Worm (Caenorhabditis elegans): Measurements from ENCODE around the gene pcm-1.

pcm-1 gene

DNA sequence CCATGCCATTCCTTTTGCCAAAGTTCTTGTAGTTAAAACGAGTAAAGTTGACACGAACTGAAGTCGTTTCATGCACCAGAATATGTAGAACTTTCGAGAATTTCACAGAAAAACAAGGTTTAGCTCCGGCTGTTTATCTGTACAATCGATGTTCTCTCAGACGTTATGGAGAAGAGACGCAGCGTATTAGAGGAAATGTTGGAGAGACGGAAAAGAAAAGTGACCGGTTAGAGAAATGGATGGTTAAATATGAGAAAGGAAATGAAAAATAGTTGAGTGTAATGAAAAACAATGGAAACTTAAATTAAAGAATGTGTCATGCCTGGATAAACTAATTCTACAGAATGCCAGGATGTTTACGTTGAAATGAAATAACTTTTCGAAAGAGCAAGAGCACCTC lies at the start of gene pcm-1:
pcm-1 (minus strand) TSS at position 187 of the 400 bp plus-strand sequence.
- TF ChIP-seq W03F9.2 (tag; optimal IDR thresholded peaks at IDR 0.05) (no peak), dao-5 (tag; optimal IDR thresholded peaks at IDR 0.05) (no peak), him-1 (tag; optimal IDR thresholded peaks at IDR 0.05) (no peak)

DNA sequence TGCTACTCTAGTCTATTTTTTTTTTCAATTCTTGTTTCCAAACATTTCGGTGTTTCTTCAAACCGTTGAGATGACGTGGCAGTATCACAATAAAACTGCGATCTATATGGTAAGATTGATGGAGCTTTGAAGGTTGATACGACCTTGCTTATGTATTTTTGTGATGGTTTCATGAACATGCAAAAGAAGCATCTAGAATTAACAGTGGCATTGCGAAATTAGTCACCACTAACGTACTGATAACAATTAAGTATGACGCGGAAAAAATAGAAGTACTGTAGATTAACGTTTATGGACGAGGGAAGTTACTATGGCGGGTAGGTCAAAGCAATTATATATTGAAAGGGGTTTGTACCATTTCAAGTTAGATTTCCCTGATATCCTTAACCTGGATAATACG lies 48.7 kb upstream of the pcm-1 start:
- TF ChIP-seq dao-5 (tag; optimal IDR thresholded peaks at IDR 0.05): no peak
- no peak for TF ChIP-seq him-1 (tag; optimal IDR thresholded peaks at IDR 0.05)
- TF ChIP-seq W03F9.2 (tag; optimal IDR thresholded peaks at IDR 0.05): no peak

DNA sequence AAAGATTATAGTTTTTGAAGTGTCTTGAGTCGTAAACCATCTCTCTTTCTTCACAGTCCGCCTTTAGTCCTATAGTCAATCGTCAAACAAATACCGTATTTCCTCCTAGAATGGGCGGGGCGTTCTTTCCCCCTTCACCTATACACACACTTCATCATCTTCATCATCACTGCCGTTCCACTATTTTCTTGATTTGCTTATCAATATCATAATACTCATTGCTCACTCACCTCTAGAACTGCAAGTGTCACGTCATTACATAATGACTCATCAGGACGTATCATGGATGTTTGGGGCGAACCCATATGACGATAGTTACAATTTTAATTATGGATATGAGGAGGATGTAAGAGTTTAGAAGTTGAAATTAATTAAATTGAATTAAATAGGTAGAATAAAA lies 47.0 kb upstream of the pcm-1 start:
- TF ChIP-seq W03F9.2 (tag; optimal IDR thresholded peaks at IDR 0.05) (no peak), him-1 (tag; optimal IDR thresholded peaks at IDR 0.05) (no peak), dao-5 (tag; optimal IDR thresholded peaks at IDR 0.05) (no peak)

DNA sequence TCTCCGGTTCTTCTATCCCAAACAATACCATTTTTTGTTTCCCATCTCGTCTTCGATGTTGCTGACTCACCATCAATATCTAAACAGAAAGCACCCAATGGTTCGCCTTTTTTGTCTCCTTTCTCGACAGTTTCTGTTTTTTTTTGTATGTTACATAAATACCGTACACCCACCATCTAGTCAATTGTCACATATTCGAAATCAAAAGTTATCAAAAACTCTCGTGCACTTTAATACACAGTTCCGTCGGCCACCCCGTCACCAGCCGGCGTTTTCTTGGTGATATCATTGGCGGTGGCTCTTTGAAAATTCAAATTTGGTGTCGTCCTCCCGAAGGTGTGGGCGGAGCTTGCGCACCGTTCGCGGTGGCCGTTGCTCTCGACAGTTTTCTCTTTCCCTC lies 44.2 kb upstream of the pcm-1 start:
- TF ChIP-seq W03F9.2 (tag; optimal IDR thresholded peaks at IDR 0.05) (no peak), him-1 (tag; optimal IDR thresholded peaks at IDR 0.05) (no peak), dao-5 (tag; optimal IDR thresholded peaks at IDR 0.05) (no peak)

DNA sequence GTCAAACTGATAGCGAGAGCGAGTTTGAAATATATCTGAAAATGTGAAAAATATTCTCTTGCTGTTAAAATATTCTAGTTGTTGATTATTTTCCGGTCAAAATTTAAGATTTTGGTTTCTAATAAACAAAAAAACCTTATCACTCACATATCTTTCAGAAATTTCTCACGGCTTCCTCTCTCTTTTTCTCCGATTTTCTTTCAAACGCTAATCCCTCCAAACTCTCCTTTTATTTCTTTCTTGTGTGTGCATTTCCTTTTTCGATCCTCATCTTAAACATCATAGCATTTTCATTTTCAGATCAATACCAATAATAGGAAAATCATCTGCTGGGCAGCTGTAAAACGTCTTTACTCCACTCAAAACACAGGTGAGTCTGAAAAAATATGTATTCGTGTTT lies 39.6 kb upstream of the pcm-1 start, which contains the start of gene fos-1:
fos-1 (plus strand) TSS at position 301 of the 400 bp plus-strand sequence.
- TF ChIP-seq dao-5 (tag; optimal IDR thresholded peaks at IDR 0.05): no peak
- TF ChIP-seq W03F9.2 (tag; optimal IDR thresholded peaks at IDR 0.05): no peak
- TF ChIP-seq him-1 (tag; optimal IDR thresholded peaks at IDR 0.05): no peak

DNA sequence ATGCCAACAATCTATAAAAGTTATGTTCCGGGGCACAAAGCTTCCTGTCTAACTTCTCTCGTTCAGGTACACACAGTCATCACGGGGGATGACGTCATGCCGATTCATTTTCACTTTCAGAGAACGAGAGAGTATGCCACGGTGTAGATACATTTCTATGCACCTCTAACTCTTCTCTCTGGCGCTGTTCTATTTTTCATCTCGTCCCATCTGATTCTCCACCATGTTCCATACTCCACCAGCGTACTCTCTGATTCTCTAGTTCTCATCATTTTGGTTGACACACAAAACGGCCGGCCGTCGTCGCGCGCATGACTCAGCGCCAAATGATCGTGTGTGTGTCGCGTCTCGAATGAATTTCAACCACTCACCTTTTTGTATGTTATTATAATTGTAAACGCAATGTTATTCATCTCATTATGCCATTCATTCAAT lies 36.7 kb upstream of the pcm-1 start:
- TF ChIP-seq W03F9.2 (tag; optimal IDR thresholded peaks at IDR 0.05) (peak; percentile 72), him-1 (tag; optimal IDR thresholded peaks at IDR 0.05) (peak; percentile 51), dao-5 (tag; optimal IDR thresholded peaks at IDR 0.05) (no peak)

DNA sequence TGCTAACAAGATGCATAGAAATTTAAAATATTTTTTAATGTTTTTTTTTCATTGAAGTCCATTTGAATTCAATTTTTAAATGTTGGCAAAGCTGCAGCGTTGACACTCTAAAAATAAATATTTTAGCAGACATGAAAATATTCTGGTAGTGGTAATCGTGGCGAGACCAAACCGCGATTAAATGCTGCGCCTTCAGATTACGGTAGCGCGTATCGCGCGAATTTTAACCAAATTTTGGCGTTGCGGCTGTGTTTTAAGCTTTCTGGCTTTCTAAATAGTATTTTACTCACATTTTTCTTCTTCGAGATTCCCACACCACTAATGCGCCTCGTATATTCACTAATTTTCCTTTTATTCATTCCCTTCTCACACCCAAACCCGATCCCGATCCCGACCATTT lies 32.4 kb upstream of the pcm-1 start, which contains the start of gene cpg-4:
cpg-4 (plus strand) TSS at position 303 of the 400 bp plus-strand sequence.
- TF ChIP-seq dao-5 (tag; optimal IDR thresholded peaks at IDR 0.05) (no peak), W03F9.2 (tag; optimal IDR thresholded peaks at IDR 0.05) (no peak), him-1 (tag; optimal IDR thresholded peaks at IDR 0.05) (no peak)

DNA sequence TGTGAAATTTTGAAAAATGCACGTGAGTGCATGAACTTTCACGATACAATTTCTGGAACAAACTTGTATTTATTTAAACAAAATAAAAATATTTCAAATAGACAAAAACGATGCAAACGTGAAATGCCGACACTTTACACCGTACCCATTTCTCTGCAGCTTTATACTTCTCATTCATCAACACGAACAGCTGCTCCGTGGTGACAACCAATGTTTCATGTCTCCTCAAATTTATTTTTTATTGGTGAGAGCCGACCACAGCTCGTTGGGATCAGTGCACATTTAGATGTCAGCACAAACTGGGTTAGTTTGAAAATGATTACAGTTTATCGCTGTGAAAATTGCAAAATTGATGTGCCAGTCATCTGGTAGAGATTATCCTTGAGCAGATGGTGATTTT lies 31.9 kb upstream of the pcm-1 start:
- TF ChIP-seq dao-5 (tag; optimal IDR thresholded peaks at IDR 0.05): no peak
- TF ChIP-seq W03F9.2 (tag; optimal IDR thresholded peaks at IDR 0.05): no peak
- TF ChIP-seq him-1 (tag; optimal IDR thresholded peaks at IDR 0.05): no peak

DNA sequence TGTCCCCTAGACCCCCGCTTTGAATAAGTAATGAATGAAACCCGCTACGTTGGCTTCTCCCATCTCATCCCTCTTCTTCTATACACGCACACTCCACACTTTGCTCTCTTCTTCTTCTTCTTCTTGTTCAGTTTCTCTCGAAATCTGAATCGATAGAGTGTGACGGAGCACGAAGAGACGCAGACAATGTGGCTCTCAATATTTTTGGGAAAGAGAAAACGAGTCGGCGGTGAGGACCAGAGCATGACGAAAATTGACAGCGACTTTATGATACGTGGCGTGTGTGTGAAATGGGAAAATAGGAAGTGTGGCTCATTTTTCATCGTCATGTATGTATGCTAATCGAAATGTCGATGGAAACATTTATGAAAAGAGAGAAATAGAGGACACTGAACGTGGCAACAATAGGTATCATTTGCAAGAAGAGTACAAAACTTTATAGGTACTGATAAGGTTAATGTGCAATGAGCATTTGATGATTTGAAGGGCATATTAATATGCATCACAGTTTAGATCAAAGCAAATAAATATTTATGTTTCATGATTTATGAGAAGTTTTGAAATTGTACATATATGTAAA lies 27.9 kb upstream of the pcm-1 start:
- TF ChIP-seq dao-5 (tag; optimal IDR thresholded peaks at IDR 0.05) (no peak), him-1 (tag; optimal IDR thresholded peaks at IDR 0.05) (peak; percentile 48), W03F9.2 (tag; optimal IDR thresholded peaks at IDR 0.05) (no peak)

DNA sequence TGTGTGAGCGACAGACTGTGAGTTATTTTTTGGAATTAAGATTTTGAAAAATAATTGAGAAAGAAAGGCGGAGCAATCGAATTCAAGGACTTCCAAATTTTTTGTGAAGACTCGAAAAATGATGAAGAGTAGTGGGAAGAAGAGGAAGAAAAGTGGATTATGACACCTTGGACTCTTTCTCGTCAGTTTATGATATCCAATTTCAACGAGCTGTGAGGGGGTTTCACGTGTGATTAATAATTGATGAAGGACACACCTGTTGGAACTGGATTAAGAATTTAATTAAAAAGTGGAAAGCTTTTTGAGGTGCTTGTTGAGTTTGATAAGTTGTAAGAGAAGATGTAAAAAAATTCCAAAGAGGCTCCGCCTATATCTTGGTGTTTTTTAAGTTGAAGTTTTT lies 26.7 kb upstream of the pcm-1 start, which contains the start of gene fut-8:
fut-8 (minus strand) TSS at position 101 of the 400 bp plus-strand sequence.
- no peak for TF ChIP-seq dao-5 (tag; optimal IDR thresholded peaks at IDR 0.05)
- no peak for TF ChIP-seq him-1 (tag; optimal IDR thresholded peaks at IDR 0.05)
- TF ChIP-seq W03F9.2 (tag; optimal IDR thresholded peaks at IDR 0.05): no peak

DNA sequence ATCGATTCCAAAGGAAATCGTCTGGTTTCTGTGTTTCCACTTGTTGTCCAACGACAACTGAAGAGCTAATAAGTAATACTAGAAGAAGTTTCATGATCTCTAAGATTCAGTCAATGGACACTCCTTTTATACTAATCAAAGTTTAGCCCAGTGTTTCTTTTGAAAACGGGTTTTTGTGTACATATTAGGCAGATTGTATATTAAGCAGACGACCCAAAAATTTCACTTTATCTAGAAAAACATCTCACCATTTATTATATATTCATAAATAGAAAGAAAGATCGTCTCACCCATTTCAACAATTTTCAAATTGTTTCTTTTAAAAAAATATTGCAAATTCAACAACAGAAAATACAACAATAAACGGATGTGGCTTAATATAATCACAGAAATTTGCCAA lies 23.1 kb upstream of the pcm-1 start, which contains the start of gene C10F3.7:
C10F3.7 (minus strand) TSS at position 101 of the 400 bp plus-strand sequence.
- TF ChIP-seq him-1 (tag; optimal IDR thresholded peaks at IDR 0.05): no peak
- TF ChIP-seq W03F9.2 (tag; optimal IDR thresholded peaks at IDR 0.05): no peak
- TF ChIP-seq dao-5 (tag; optimal IDR thresholded peaks at IDR 0.05): no peak

DNA sequence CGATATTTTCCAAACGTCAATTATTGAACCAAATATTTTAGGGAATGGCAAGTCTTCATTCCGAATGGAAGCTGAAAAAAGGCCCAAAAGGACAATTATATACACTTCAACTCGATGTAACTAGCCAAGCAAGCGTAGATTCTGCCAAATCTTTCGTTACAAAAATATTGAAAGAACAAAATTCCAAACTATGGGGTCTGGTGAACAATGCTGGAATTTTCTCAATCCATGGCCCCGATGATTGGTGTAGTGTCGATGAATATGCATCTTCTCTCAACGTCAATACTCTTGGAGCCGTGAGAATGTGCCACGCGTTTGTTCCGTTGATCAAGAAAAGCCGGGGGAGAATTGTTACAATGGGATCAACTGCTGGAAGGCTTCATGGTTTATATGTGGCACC lies 20.6 kb upstream of the pcm-1 start:
- TF ChIP-seq W03F9.2 (tag; optimal IDR thresholded peaks at IDR 0.05): no peak
- TF ChIP-seq dao-5 (tag; optimal IDR thresholded peaks at IDR 0.05): no peak
- no peak for TF ChIP-seq him-1 (tag; optimal IDR thresholded peaks at IDR 0.05)

DNA sequence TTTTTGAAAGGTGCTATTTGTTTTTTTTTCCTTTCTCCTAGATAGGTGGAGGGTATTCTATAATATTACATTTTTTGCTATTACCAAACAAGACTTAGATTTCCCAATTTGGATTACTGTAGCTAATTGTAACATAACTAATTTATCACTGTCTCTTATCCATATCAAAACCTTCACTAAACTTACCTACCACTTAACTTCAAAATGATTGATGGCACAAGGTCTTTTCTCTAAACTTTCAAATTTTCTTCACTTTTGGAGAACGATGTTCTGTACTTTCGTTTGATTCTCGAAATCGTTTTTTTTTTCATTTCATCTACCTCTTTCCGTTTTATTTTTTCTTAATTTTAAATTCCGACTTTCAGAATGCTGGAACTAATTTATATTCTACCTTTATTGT lies 19.7 kb upstream of the pcm-1 start, which contains the start of gene dhs-16:
dhs-16 (plus strand) TSS at position 366 of the 400 bp plus-strand sequence.
- TF ChIP-seq W03F9.2 (tag; optimal IDR thresholded peaks at IDR 0.05) (no peak), dao-5 (tag; optimal IDR thresholded peaks at IDR 0.05) (no peak), him-1 (tag; optimal IDR thresholded peaks at IDR 0.05) (no peak)

DNA sequence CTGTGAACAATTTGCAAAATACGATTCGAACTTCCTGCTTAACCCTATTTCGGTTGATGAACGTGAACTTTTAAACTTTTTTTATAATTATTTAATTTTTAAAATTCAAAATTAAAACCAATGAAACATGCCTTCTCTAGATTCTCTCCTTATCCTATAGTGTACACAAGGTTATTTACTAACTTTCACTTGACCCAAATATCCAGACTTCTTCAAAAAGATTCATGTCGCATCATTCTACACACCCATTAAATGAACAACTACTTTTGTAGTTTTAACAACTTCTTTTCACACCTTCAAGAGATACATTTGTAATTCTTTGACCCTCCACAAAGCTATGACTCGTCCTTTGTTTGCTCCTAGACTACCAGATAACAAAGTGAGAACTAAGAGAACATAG lies 19.0 kb upstream of the pcm-1 start:
- no peak for TF ChIP-seq dao-5 (tag; optimal IDR thresholded peaks at IDR 0.05)
- TF ChIP-seq him-1 (tag; optimal IDR thresholded peaks at IDR 0.05): no peak

DNA sequence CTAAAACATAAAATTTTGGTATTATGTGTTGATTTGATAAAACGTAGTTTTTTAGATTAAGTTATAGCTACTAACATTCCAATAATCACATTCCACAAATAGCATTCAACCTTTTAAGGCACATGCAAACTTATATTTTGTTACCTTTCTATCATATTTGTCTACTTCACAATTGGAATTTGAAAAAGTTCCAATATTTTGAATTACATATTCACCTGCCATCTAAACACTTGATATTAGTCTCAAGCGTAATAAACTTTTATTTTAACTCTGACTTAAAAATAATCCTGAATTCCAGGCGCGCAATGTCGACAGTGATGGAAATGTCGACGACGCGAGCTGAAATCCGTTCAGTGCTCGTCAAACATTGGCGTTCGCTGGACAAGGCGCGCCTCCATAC lies 12.0 kb upstream of the pcm-1 start, which contains the start of gene acy-2:
acy-2 (plus strand) TSS at position 301 of the 400 bp plus-strand sequence.
- TF ChIP-seq him-1 (tag; optimal IDR thresholded peaks at IDR 0.05): no peak
- TF ChIP-seq dao-5 (tag; optimal IDR thresholded peaks at IDR 0.05): no peak
- TF ChIP-seq W03F9.2 (tag; optimal IDR thresholded peaks at IDR 0.05): no peak
